Fruit fly (Drosophila melanogaster): ENCODE results near the gene SmydA-8.

SmydA-8 gene

DNA sequence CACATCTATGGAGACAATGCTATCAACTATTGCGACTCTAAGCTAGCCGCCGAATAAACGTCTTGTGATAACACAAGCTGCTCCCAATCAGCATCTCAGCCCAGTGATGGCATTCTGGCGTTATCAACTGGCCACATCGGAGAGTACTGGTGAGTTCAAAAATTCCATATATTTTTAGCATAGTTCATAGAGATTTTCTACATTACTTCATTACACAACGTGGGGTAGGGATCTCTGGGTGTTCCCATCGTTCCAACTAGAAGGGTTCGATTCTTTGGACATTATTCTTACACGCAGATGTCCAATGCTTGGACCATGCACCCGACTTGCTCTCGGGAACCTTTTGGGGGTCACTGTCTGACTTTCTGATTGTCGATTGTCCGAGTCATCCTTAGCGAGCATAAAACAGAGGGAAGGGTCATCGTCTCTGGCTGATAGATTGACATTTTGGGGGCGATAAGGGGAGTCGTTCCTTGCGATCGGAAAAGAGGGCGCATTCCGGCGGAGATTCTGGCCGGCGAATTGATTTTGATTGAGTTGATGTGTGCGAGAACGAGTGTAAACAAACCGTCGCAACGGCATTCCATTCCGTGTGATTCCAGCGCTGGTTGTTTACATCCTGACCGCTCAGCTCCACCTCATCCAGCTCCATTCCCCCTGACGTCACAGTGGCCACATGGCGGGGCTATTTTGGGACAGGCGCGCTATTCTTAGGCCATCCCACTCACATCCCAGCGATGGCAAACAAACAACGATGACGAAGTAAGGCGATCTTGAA lies 51.3 kb downstream of the SmydA-8 start, which contains the start of the genes Cyp4d1 and CG3630:
Gene Cyp4d1, minus strand, starts transcription at position 51 of the 778 bp plus-strand sequence.
Gene CG3630, plus strand, starts transcription at position 67 of the 778 bp plus-strand sequence.
- no peak for TF ChIP-seq CTCF (optimal IDR thresholded peaks at IDR 0.05)
- no peak for TF ChIP-seq CG8478 (optimal IDR thresholded peaks at IDR 0.05)

DNA sequence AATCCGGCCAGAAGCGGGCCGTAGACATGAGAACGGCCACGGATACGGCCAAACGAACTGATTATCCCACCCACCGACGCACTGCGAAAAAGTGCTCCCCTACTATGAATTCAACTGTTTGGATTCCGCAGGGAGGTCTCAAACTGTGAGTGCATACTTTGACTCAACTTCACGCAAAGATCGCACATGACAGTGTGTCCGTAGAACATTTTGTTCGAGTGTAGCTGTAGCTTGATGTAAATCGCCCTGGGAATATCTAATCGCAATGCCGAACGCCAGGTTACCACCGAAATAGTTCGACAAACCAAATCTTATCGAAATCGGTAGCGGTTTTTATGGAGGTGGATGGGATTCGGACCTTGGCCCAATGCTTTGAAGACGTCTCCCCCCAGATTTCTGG lies 52.6 kb downstream of the SmydA-8 start:
- TF ChIP-seq CTCF (optimal IDR thresholded peaks at IDR 0.05) (no peak), CG8478 (optimal IDR thresholded peaks at IDR 0.05) (no peak)

DNA sequence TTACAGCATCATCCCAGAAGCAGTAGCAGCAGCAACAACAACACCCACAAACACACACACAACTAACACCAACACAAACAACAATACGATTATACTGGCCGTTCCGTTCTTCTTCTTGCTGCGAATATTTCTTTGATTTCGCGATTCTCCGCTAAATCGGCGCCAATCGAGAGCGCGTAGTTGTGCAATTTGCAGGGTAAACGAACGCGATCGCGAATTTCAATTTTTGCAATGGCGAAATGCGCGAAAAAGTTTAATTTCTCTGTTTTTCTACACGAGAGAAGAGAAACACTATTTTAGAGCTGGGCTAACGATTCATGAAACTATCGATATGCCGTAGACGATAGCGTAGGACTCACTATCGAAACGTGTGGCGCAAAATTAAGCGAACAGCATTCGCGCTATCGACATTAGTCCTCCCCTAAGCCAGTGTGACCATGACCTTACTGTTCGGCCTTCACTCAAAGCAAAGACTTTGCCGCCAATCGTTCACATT lies 54.9 kb downstream of the SmydA-8 start, which contains the start of gene wapl:
Gene wapl, minus strand, starts transcription at position 316 of the 496 bp plus-strand sequence.
- TF ChIP-seq CG8478 (optimal IDR thresholded peaks at IDR 0.05): no peak
- peak; percentile 2 to 35 for TF ChIP-seq CTCF (optimal IDR thresholded peaks at IDR 0.05)

DNA sequence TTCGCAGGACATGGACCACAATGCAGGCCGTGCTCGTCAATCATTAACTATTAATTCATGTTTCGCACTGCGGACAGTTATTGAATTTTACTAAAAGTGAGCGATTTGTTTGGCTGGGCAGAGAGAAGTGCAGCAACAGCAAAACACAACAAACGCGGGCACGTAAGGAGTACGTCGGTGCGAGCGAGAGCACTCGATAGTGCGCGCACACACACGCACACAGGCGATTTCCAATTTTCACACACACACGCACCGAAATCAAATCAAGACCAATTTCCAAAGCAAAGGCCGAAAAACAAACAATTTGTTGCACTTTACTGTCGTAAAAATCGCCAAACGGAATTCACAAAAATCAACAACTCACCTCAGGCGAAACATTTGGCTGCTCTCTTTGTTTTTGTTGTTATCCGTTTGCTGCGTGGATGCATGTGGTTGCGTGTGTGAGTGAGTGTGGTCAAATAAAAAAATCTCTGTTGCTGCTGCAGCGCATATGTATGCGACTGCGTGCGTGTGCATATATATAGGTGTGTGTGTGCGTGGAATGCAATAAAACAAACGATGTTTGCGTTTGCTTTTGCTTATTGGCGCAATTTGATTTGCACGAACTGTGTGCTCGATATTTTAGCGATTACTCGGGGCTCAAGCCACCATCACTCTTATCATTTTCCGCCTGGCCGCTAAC lies 55.5 kb downstream of the SmydA-8 start:
- peak; percentile 49 for TF ChIP-seq CG8478 (optimal IDR thresholded peaks at IDR 0.05)
- no peak for TF ChIP-seq CTCF (optimal IDR thresholded peaks at IDR 0.05)

DNA sequence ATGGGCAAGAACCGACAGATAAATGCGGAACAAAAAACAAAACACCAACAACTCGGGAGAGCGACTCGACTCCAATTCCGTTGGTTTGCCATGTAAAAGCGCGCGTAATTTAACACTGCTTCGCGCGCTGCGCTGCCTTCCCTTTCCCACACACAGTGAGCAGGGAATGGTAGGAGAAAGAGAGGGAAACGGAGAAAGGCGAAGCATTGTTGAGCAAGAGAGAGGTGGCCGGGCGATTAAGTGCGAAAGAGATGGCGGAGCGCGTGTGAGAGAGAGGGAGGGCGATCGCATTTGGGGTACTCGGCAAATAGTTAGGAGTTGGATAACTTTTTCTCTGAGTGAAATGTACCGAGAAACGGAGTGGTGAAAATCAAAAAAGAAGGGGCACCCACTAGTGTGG lies 57.7 kb downstream of the SmydA-8 start:
- no peak for TF ChIP-seq CG8478 (optimal IDR thresholded peaks at IDR 0.05)
- TF ChIP-seq CTCF (optimal IDR thresholded peaks at IDR 0.05): peak; percentile 11 to 42

Measured in S2 (cell line).